Fruit fly (Drosophila melanogaster) whole organism, prepupa: Measurements from ENCODE around the gene Elo68beta.

Source experiments
- CG10669 ChIP-seq: fragments of 200-800 bp; sonication (Bioruptor generic); optimal IDR thresholded peaks from 3 replicates; lab custom pipeline; 2018; ENCODE audit warnings: missing biosample characterization, mild to moderate bottlenecking, missing genetic modification characterization, moderate library complexity
- CG11294 ChIP-seq: fragments of 200-800 bp; sonication (Bioruptor generic); IDR thresholded peaks from 2 replicates; pipeline ENCODE4 v1.3.6; 2022; ENCODE audit warnings: missing biosample characterization, missing genetic modification characterization
- CG11902 ChIP-seq: fragments of 200-800 bp; sonication (Bioruptor generic); optimal IDR thresholded peaks from 3 replicates; lab custom pipeline; 2016; ENCODE audit warnings: missing biosample characterization, missing genetic modification characterization
- CG15336 ChIP-seq: fragments of 200-800 bp; sonication (Bioruptor generic); IDR thresholded peaks from 2 replicates; pipeline ENCODE4 v1.3.6; 2022; ENCODE audit warnings: missing biosample characterization, missing genetic modification characterization
- CG1621 ChIP-seq: fragments of 200-800 bp; sonication (Bioruptor generic); optimal IDR thresholded peaks from 3 replicates; lab custom pipeline; 2018; ENCODE audit warnings: missing biosample characterization, mild to moderate bottlenecking, missing genetic modification characterization
- CG16779 ChIP-seq: fragments of 200-800 bp; sonication (Bioruptor generic); optimal IDR thresholded peaks from 3 replicates; lab custom pipeline; 2017; ENCODE audit warnings: missing biosample characterization, mild to moderate bottlenecking, missing genetic modification characterization
- CG3032 ChIP-seq: fragments of 200-800 bp; optimal IDR thresholded peaks from 2 replicates; lab custom pipeline; 2019; ENCODE audit warnings: missing biosample characterization, mild to moderate bottlenecking, missing genetic modification characterization, moderate library complexity
- CG31627 ChIP-seq: fragments of 200-800 bp; sonication (Bioruptor generic); optimal IDR thresholded peaks from 3 replicates; lab custom pipeline; 2016; ENCODE audit warnings: missing biosample characterization, missing genetic modification characterization
- CG34406 ChIP-seq: fragments of 200-800 bp; sonication (Bioruptor generic); optimal IDR thresholded peaks from 3 replicates; lab custom pipeline; 2016; ENCODE audit warnings: missing biosample characterization, missing genetic modification characterization
- CG3919 ChIP-seq: fragments of 200-800 bp; sonication (Bioruptor generic); optimal IDR thresholded peaks from 3 replicates; lab custom pipeline; 2016; ENCODE audit warnings: missing biosample characterization, missing genetic modification characterization
- CG4318 ChIP-seq: fragments of 200-800 bp; sonication (Bioruptor generic); optimal IDR thresholded peaks from 3 replicates; lab custom pipeline; 2017; ENCODE audit warnings: missing biosample characterization, mild to moderate bottlenecking, missing genetic modification characterization
- CG6163 ChIP-seq: fragments of 200-800 bp; sonication (Bioruptor generic); IDR thresholded peaks from 3 replicates; pipeline ENCODE4 v1.3.6; 2022; ENCODE audit warnings: missing biosample characterization, missing genetic modification characterization
- CG6276 ChIP-seq: fragments of 200-800 bp; sonication (Bioruptor generic); optimal IDR thresholded peaks from 2 replicates; lab custom pipeline; 2017; ENCODE audit warnings: missing biosample characterization, mild to moderate bottlenecking, missing genetic modification characterization
- CG6792 ChIP-seq: fragments of 200-800 bp; sonication (Bioruptor generic); optimal IDR thresholded peaks from 3 replicates; lab custom pipeline; 2016; ENCODE audit warnings: missing biosample characterization, missing genetic modification characterization
- CG6808 ChIP-seq: fragments of 200-800 bp; sonication (Bioruptor generic); optimal IDR thresholded peaks from 3 replicates; lab custom pipeline; 2017; ENCODE audit warnings: missing biosample characterization, missing genetic modification characterization, mild to moderate bottlenecking, moderate library complexity, missing genetic modification reagents
- CG6854 ChIP-seq: fragments of 200-800 bp; sonication (Bioruptor generic); optimal IDR thresholded peaks from 2 replicates; lab custom pipeline; 2017; ENCODE audit warnings: missing biosample characterization, mild to moderate bottlenecking, missing genetic modification characterization
- CG7368 ChIP-seq: fragments of 200-800 bp; sonication (Bioruptor generic); optimal IDR thresholded peaks from 3 replicates; lab custom pipeline; 2016; ENCODE audit warnings: missing biosample characterization, missing genetic modification characterization
- CG8319 ChIP-seq: fragments of 200-800 bp; sonication (Bioruptor generic); optimal IDR thresholded peaks from 3 replicates; lab custom pipeline; 2016; ENCODE audit warnings: missing biosample characterization, missing genetic modification characterization
- CG9139 ChIP-seq: fragments of 200-800 bp; sonication (Bioruptor generic); optimal IDR thresholded peaks from 3 replicates; lab custom pipeline; 2017; ENCODE audit warnings: missing biosample characterization, mild to moderate bottlenecking, missing genetic modification characterization
- Eip75B ChIP-seq: fragments of 200-800 bp; sonication (Bioruptor generic); optimal IDR thresholded peaks from 3 replicates; lab custom pipeline; 2016; ENCODE audit warnings: missing biosample characterization, missing genetic modification characterization
- Eip78C ChIP-seq: fragments of 200-800 bp; sonication (Bioruptor generic); peaks from one replicate; lab custom pipeline; 2016; ENCODE audit warnings: missing biosample characterization, missing genetic modification characterization
- Eip93F ChIP-seq: fragments of 200-800 bp; sonication (Bioruptor generic); optimal IDR thresholded peaks from 2 replicates; lab custom pipeline; 2016; ENCODE audit warnings: missing biosample characterization, mild to moderate bottlenecking, missing genetic modification characterization
- Ets21C ChIP-seq: fragments of 200-800 bp; sonication (Bioruptor generic); optimal IDR thresholded peaks from 3 replicates; lab custom pipeline; 2016; ENCODE audit warnings: missing biosample characterization, missing genetic modification characterization
- Ets96B ChIP-seq: fragments of 200-800 bp; optimal IDR thresholded peaks from 2 replicates; lab custom pipeline; 2019; ENCODE audit warnings: missing biosample characterization, mild to moderate bottlenecking, missing genetic modification characterization, moderate library complexity
- Hr38 ChIP-seq: sonication (Bioruptor generic); optimal IDR thresholded peaks from 2 replicates; lab custom pipeline; 2016; ENCODE audit warnings: missing biosample characterization, missing genetic modification characterization
- Hr4 ChIP-seq: fragments of 200-800 bp; sonication (Bioruptor generic); optimal IDR thresholded peaks from 3 replicates; lab custom pipeline; 2016; ENCODE audit warnings: missing biosample characterization, missing genetic modification characterization
- Lpt ChIP-seq: fragments of 200-800 bp; sonication (Bioruptor generic); optimal IDR thresholded peaks from 3 replicates; lab custom pipeline; 2016; ENCODE audit warnings: missing biosample characterization, missing genetic modification characterization
- Met ChIP-seq: fragments of 200-800 bp; sonication (Bioruptor generic); optimal IDR thresholded peaks from 3 replicates; lab custom pipeline; 2016; ENCODE audit warnings: missing biosample characterization, missing genetic modification characterization
- OdsH ChIP-seq: fragments of 200-800 bp; sonication (Bioruptor generic); optimal IDR thresholded peaks from 3 replicates; lab custom pipeline; 2016; ENCODE audit warnings: missing biosample characterization, missing genetic modification characterization
- Smox ChIP-seq: fragments of 200-800 bp; sonication (Bioruptor generic); optimal IDR thresholded peaks from 3 replicates; lab custom pipeline; 2016; ENCODE audit warnings: missing biosample characterization, missing genetic modification characterization
- Sox102F ChIP-seq: fragments of 200-800 bp; sonication (Bioruptor generic); optimal IDR thresholded peaks from 2 replicates; lab custom pipeline; 2016; ENCODE audit warnings: missing biosample characterization, mild to moderate bottlenecking, missing genetic modification characterization
- Sox14 ChIP-seq: fragments of 200-800 bp; sonication (Bioruptor generic); optimal IDR thresholded peaks from 3 replicates; lab custom pipeline; 2016; ENCODE audit warnings: missing biosample characterization, missing genetic modification characterization
- Sox15 ChIP-seq: fragments of 200-800 bp; sonication (Bioruptor generic); optimal IDR thresholded peaks from 3 replicates; lab custom pipeline; 2016; ENCODE audit warnings: missing biosample characterization, missing genetic modification characterization
- acj6 ChIP-seq: fragments of 200-800 bp; sonication (Bioruptor generic); optimal IDR thresholded peaks from 3 replicates; lab custom pipeline; 2016; ENCODE audit warnings: missing biosample characterization, missing genetic modification characterization
- cyc ChIP-seq: fragments of 200-800 bp; sonication (Bioruptor generic); optimal IDR thresholded peaks from 3 replicates; lab custom pipeline; 2016; ENCODE audit warnings: missing biosample characterization, missing genetic modification characterization
- dac ChIP-seq: fragments of 200-800 bp; sonication (Bioruptor generic); optimal IDR thresholded peaks from 2 replicates; lab custom pipeline; 2017; ENCODE audit warnings: missing biosample characterization, mild to moderate bottlenecking, missing genetic modification characterization
- eg ChIP-seq: fragments of 200-800 bp; sonication (Bioruptor generic); IDR thresholded peaks from 3 replicates; pipeline ENCODE4 v1.3.6; 2022; ENCODE audit warnings: missing biosample characterization, missing genetic modification characterization
- fd59A ChIP-seq: fragments of 200-800 bp; sonication (Bioruptor generic); optimal IDR thresholded peaks from 2 replicates; lab custom pipeline; 2017; ENCODE audit warnings: missing biosample characterization, mild to moderate bottlenecking, missing genetic modification characterization, missing genetic modification reagents
- fkh ChIP-seq: fragments of 200-800 bp; sonication (Bioruptor generic); optimal IDR thresholded peaks from 3 replicates; lab custom pipeline; 2017; ENCODE audit warnings: missing biosample characterization, mild to moderate bottlenecking, missing genetic modification characterization, moderate library complexity
- lz ChIP-seq: fragments of 200-800 bp; sonication (Bioruptor generic); optimal IDR thresholded peaks from 3 replicates; lab custom pipeline; 2016; ENCODE audit warnings: missing biosample characterization, missing genetic modification characterization
- net ChIP-seq: fragments of 200-800 bp; sonication (Bioruptor generic); optimal IDR thresholded peaks from 3 replicates; lab custom pipeline; 2016; ENCODE audit warnings: missing biosample characterization, missing genetic modification characterization
- pdm3 ChIP-seq: fragments of 200-800 bp; sonication (Bioruptor generic); optimal IDR thresholded peaks from 3 replicates; lab custom pipeline; 2016; ENCODE audit warnings: missing biosample characterization, missing genetic modification characterization
- salr ChIP-seq, 2 experiments: fragments of 200-800 bp; sonication (Bioruptor generic); optimal IDR thresholded peaks; 3 replicates each; lab custom pipeline; 2016 to 2018; ENCODE audit warnings: missing biosample characterization in 2 of 2, missing genetic modification characterization in 2 of 2, mild to moderate bottlenecking in 1 of 2
- spab ChIP-seq: fragments of 200-800 bp; sonication (Bioruptor generic); optimal IDR thresholded peaks from 2 replicates; lab custom pipeline; 2017; ENCODE audit warnings: missing biosample characterization, mild to moderate bottlenecking, missing genetic modification characterization, missing genetic modification reagents
- topi ChIP-seq: fragments of 200-800 bp; sonication (Bioruptor generic); optimal IDR thresholded peaks from 3 replicates; lab custom pipeline; 2016; ENCODE audit warnings: missing biosample characterization, missing genetic modification characterization
- vri ChIP-seq: fragments of 200-800 bp; sonication (Bioruptor generic); optimal IDR thresholded peaks from 3 replicates; lab custom pipeline; 2016; ENCODE audit warnings: missing biosample characterization, mild to moderate bottlenecking, missing genetic modification characterization

Elo68beta gene

DNA sequence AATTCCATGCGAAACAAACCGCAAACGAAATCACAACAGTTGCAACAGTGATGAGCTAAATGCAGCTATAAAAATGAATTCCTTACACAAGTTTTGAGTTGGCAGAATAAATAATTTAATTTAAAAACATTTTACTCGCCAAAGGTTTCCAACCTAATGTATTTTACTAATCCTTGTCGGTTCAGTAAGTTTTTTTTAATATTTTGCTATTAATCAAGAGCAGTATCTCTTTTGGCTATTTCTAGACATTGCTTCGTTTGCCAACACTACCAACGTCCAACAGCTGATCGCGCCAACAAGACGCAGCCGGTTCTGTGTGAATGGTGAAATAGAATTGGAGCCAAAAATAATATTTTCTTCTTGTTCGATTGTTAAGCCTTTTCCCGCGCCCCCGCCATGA lies 36.8 kb downstream of the Elo68beta start, which contains the start of the genes CG32075, CG45101 and SuUR (continued):
- peak; percentile 89 for TF ChIP-seq OdsH (GFP tag; lab: Kevin White, UChicago)
- peak; percentile 38 for TF ChIP-seq Eip93F (GFP tag; lab: Kevin White, UChicago)
- peak; percentile 73 for TF ChIP-seq CG11902 (GFP tag; lab: Kevin White, UChicago)
- peak; percentile 56 for TF ChIP-seq Lpt (GFP tag; lab: Kevin White, UChicago)
- peak; percentile 82 for TF ChIP-seq CG34406 (GFP tag; lab: Kevin White, UChicago)
- peak; percentile 88; the same call in 2 of the 3 replicates for TF ChIP-seq eg (GFP tag; lab: Robert Waterston, UW)
- TF ChIP-seq Hr38 (GFP tag; lab: Kevin White, UChicago), result peak; percentile 65
- TF ChIP-seq CG16779 (tag; lab: Kevin White, UChicago), result no peak
- peak; percentile 76 for TF ChIP-seq CG3919 (GFP tag; lab: Kevin White, UChicago)
- no peak for TF ChIP-seq CG9139 (GFP tag; lab: Kevin White, UChicago)
- peak; percentile 81 for TF ChIP-seq Sox102F (GFP tag; lab: Kevin White, UChicago)
- TF ChIP-seq Ets21C (GFP tag; lab: Kevin White, UChicago), result peak; percentile 85
- peak; percentile 21 for TF ChIP-seq CG1621 (tag; lab: Kevin White, UChicago)
- peak; percentile 52 for TF ChIP-seq dac
- TF ChIP-seq CG10669 (GFP tag; lab: Kevin White, UChicago), result peak; percentile 75
- peak; percentile 81 for TF ChIP-seq CG8319 (GFP tag; lab: Kevin White, UChicago)
- TF ChIP-seq CG6808, result no peak
- peak; percentile 75 for TF ChIP-seq Ets96B (tag; lab: Kevin White, UChicago)
- peak; percentile 92 for TF ChIP-seq Eip78C (GFP tag; lab: Kevin White, UChicago)
- no peak for TF ChIP-seq CG6276 (GFP tag; lab: Kevin White, UChicago)
- peak; percentile 73 for TF ChIP-seq net
- peak; percentile 89 for TF ChIP-seq cyc
- TF ChIP-seq spab (GFP tag; lab: Kevin White, UChicago), result peak; percentile 31
- TF ChIP-seq CG6854 (GFP tag; lab: Kevin White, UChicago), result no peak

dm6 chr3L:11062441-11062840 lies 39.1 kb downstream of the Elo68beta start, which contains the start of gene CG32069:
CG32069 (minus strand) TSS chr3L:11062614.
- TF ChIP-seq CG3032 (no peak), fkh (peak; percentile 5), Eip78C (GFP tag; lab: Kevin White, UChicago) (peak; percentile 32)

DNA sequence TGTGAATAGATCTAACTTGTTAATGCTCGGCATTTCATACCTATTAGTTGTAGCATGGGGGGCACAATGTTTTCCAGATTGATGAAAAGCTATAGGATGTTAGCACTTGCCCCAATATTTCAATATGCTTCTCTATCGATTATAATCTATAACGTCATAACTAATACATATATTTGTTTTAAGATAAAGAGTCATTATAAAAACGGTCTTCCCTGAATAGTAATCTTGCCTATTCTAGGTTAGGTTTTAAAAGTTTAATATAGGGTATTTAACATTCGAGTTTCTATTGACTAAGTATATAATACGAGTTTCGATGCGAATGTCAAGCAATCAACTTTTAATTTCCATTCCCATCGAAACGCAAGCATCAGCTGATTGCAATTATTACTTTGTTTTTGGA lies 40.3 kb downstream of the Elo68beta start, which contains the start of the genes CG6321 and Blos2:
TSS of gene CG6321 (minus strand) at position 25 of the 400 bp plus-strand sequence.
TSS of gene Blos2 (plus strand) at position 372 of the 400 bp plus-strand sequence.
- TF ChIP-seq CG6854 (GFP tag; lab: Kevin White, UChicago) (peak; percentile 19), CG4318 (peak; percentile 37), CG16779 (tag; lab: Kevin White, UChicago) (peak; percentile 33), CG7368 (peak; percentile 52), CG15336 (peak; percentile 85), vri (GFP tag; lab: Kevin White, UChicago) (peak; percentile 51), lz (GFP tag; lab: Kevin White, UChicago) (peak; percentile 76), CG1621 (tag; lab: Kevin White, UChicago) (no peak), Lpt (GFP tag; lab: Kevin White, UChicago) (peak; percentile 61), CG11294 (peak; percentile 41; the same call in 1 of the 2 replicates), Hr4 (GFP tag; lab: Kevin White, UChicago) (peak; percentile 80), topi (GFP tag; lab: Kevin White, UChicago) (peak; percentile 79), CG3032 (peak; percentile 73), spab (GFP tag; lab: Kevin White, UChicago) (peak; percentile 43), acj6 (GFP tag; lab: Kevin White, UChicago) (peak; percentile 73), Eip93F (GFP tag; lab: Kevin White, UChicago) (no peak), Ets21C (GFP tag; lab: Kevin White, UChicago) (peak; percentile 35), Sox102F (GFP tag; lab: Kevin White, UChicago) (peak; percentile 66), pdm3 (GFP tag; lab: Kevin White, UChicago) (peak; percentile 78), Eip78C (GFP tag; lab: Kevin White, UChicago) (peak; percentile 95), Eip75B (GFP tag; lab: Kevin White, UChicago) (peak; percentile 67), CG9139 (GFP tag; lab: Kevin White, UChicago) (peak; percentile 65), Sox14 (GFP tag; lab: Kevin White, UChicago) (peak; percentile 76), CG6792 (GFP tag; lab: Kevin White, UChicago) (peak; percentile 75), CG31627 (GFP tag; lab: Kevin White, UChicago) (peak; percentile 72), CG10669 (GFP tag; lab: Kevin White, UChicago) (peak; percentile 58), CG11902 (GFP tag; lab: Kevin White, UChicago) (peak; percentile 43), Sox15 (peak; percentile 20), fkh (peak; percentile 49), CG6163 (GFP tag; lab: Robert Waterston, UW) (peak; percentile 70), Smox (GFP tag; lab: Kevin White, UChicago) (peak; percentile 75), salr (GFP tag; optimal IDR thresholded peaks at IDR 0.05; lab: Kevin White, UChicago) (peak in 1 of 2 experiments; percentile 44), fd59A (GFP tag; lab: Kevin White, UChicago) (peak; percentile 44), Met (GFP tag; lab: Kevin White, UChicago) (peak; percentile 79)
